Worm (Caenorhabditis elegans) whole organism, young adult: ENCODE measurements around the gene irld-21.

Experiments used
- B0019.2 ChIP-seq: fragments of 200-800 bp; sonication (Bioruptor generic); conservative IDR thresholded peaks from 2 replicates; pipeline ENCODE4 v1.3.6; 2022; ENCODE audit warnings: missing genetic modification reagents, missing genetic modification characterization, missing compliant biosample characterization
- C17E4.6 ChIP-seq: fragments of 200-800 bp; sonication (Bioruptor generic); IDR thresholded peaks from 2 replicates; pipeline ENCODE4 v1.3.6; 2022; ENCODE audit warnings: missing genetic modification reagents, missing genetic modification characterization, missing compliant biosample characterization
- D2030.7 ChIP-seq: fragments of 200-800 bp; sonication (Bioruptor generic); IDR thresholded peaks from 2 replicates; pipeline ENCODE4 v1.3.6; 2022; ENCODE audit warnings: missing genetic modification reagents, missing genetic modification characterization, missing compliant biosample characterization
- F23B12.7 ChIP-seq: sonication (generic microtip); optimal IDR thresholded peaks from 2 replicates; lab custom pipeline; 2017; ENCODE audit warnings: missing genetic modification characterization, mild to moderate bottlenecking, missing compliant biosample characterization, antibody characterized with exemption, moderate library complexity; ENCODE audit not compliant: insufficient read depth
- F49E8.2 ChIP-seq: sonication (generic microtip); optimal IDR thresholded peaks from 3 replicates; lab custom pipeline; 2017; ENCODE audit warnings: missing genetic modification characterization, mild to moderate bottlenecking, missing compliant biosample characterization, antibody characterized with exemption, moderate library complexity; ENCODE audit not compliant: insufficient read depth
- K11D2.4 ChIP-seq: fragments of 200-800 bp; sonication (Bioruptor generic); IDR thresholded peaks from 2 replicates; pipeline ENCODE4 v1.3.6; 2022; ENCODE audit warnings: missing genetic modification reagents, missing genetic modification characterization, missing compliant biosample characterization
- T26A5.8 ChIP-seq: sonication (generic microtip); optimal IDR thresholded peaks from 2 replicates; lab custom pipeline; 2016; ENCODE audit warnings: missing genetic modification characterization, missing compliant biosample characterization
- Y56A3A.18 ChIP-seq: fragments of 200-800 bp; sonication (Bioruptor generic); IDR thresholded peaks from 2 replicates; pipeline ENCODE4 v1.3.6; 2022; ENCODE audit warnings: missing genetic modification reagents, missing genetic modification characterization, missing compliant biosample characterization
- attf-3 ChIP-seq: fragments of 200-800 bp; sonication (Bioruptor generic); conservative IDR thresholded peaks from 2 replicates; pipeline ENCODE4 v1.3.6; 2022; ENCODE audit warnings: missing genetic modification reagents, missing genetic modification characterization, missing compliant biosample characterization
- attf-5 ChIP-seq: fragments of 200-800 bp; sonication (Bioruptor generic); optimal IDR thresholded peaks from 2 replicates; lab custom pipeline; 2018; ENCODE audit warnings: mild to moderate bottlenecking, missing genetic modification characterization, missing compliant biosample characterization
- cebp-1 ChIP-seq, 2 experiments: fragments of 200-800 bp in 1 of 2; sonication (Bioruptor generic) in 1 of 2; sonication (generic microtip) in 1 of 2; IDR thresholded peaks in 1 of 2; optimal IDR thresholded peaks in 1 of 2; 2 replicates each; pipeline versions ENCODE4 v1.3.6 to Lab custom; 2017 to 2022; ENCODE audit warnings: missing compliant biosample characterization in 2 of 2, missing genetic modification characterization in 2 of 2, mild to moderate bottlenecking in 1 of 2, missing genetic modification reagents in 1 of 2, moderate library complexity in 1 of 2
- ceh-100 ChIP-seq: fragments of 200-800 bp; sonication (Bioruptor generic); IDR thresholded peaks from 2 replicates; pipeline ENCODE4 v1.3.6; 2022; ENCODE audit warnings: missing genetic modification reagents, missing genetic modification characterization, missing compliant biosample characterization
- ceh-27 ChIP-seq: fragments of 200-800 bp; sonication (Bioruptor generic); optimal IDR thresholded peaks from 2 replicates; lab custom pipeline; 2018; ENCODE audit warnings: mild to moderate bottlenecking, missing genetic modification characterization, moderate library complexity, missing compliant biosample characterization
- die-1 ChIP-seq: sonication (generic microtip); optimal IDR thresholded peaks from 2 replicates; lab custom pipeline; 2016; ENCODE audit warnings: missing genotype, mild to moderate bottlenecking, missing genetic modification characterization, missing compliant biosample characterization
- dox-1 ChIP-seq: fragments of 200-800 bp; sonication (Bioruptor generic); IDR thresholded peaks from 2 replicates; pipeline ENCODE4 v1.3.6; 2022; ENCODE audit warnings: missing genetic modification reagents, missing genetic modification characterization, missing compliant biosample characterization
- dpff-1 ChIP-seq: sonication (generic microtip); optimal IDR thresholded peaks from 2 replicates; lab custom pipeline; 2017; ENCODE audit warnings: mild to moderate bottlenecking, missing genetic modification characterization, missing compliant biosample characterization
- dpl-1 ChIP-seq: fragments of 150-350 bp; optimal IDR thresholded peaks from 2 replicates; lab custom pipeline; 2014; ENCODE audit warnings: missing biosample characterization, missing genetic modification reagents, missing genetic modification characterization
- efl-1 ChIP-seq: fragments of 150-350 bp; optimal IDR thresholded peaks from 2 replicates; lab custom pipeline; 2014; ENCODE audit warnings: missing biosample characterization, missing genetic modification reagents, missing genetic modification characterization
- ekl-4 ChIP-seq: fragments of 200-800 bp; sonication (Bioruptor generic); IDR thresholded peaks from 2 replicates; pipeline ENCODE4 v1.3.6; 2022; ENCODE audit warnings: missing genetic modification reagents, missing genetic modification characterization, missing compliant biosample characterization
- him-1 ChIP-seq: sonication (generic microtip); optimal IDR thresholded peaks from 2 replicates; lab custom pipeline; 2016; ENCODE audit warnings: missing genotype, missing genetic modification reagents, missing genetic modification characterization, missing compliant biosample characterization
- hmg-1.2 ChIP-seq: fragments of 200-800 bp; sonication (Bioruptor generic); IDR thresholded peaks from 2 replicates; pipeline ENCODE4 v1.3.6; 2022; ENCODE audit warnings: missing genetic modification reagents, missing genetic modification characterization, missing compliant biosample characterization
- hrde-1 ChIP-seq: sonication (generic microtip); optimal IDR thresholded peaks from 2 replicates; lab custom pipeline; 2016; ENCODE audit warnings: missing genetic modification characterization, mild to moderate bottlenecking, missing compliant biosample characterization, moderate library complexity, missing genotype, missing genetic modification reagents, borderline replicate concordance
- lin-35 ChIP-seq, 3 experiments: fragments of 150-350 bp in 2 of 3; sonication (generic microtip) in 1 of 3; optimal IDR thresholded peaks; 2 replicates each; lab custom pipeline; 2014 to 2018; ENCODE audit warnings: missing biosample characterization in 3 of 3, missing genetic modification characterization in 3 of 3, missing genetic modification reagents in 3 of 3
- lin-40 ChIP-seq: sonication (generic microtip); optimal IDR thresholded peaks from 2 replicates; lab custom pipeline; 2016; ENCODE audit warnings: missing genetic modification characterization, mild to moderate bottlenecking, missing compliant biosample characterization, missing genotype, missing genetic modification reagents
- lin-54 ChIP-seq: fragments of 200-800 bp; sonication (Bioruptor generic); optimal IDR thresholded peaks from 2 replicates; lab custom pipeline; 2018; ENCODE audit warnings: mild to moderate bottlenecking, missing genetic modification characterization, missing compliant biosample characterization
- lsl-1 ChIP-seq: fragments of 200-800 bp; sonication (Bioruptor generic); optimal IDR thresholded peaks from 2 replicates; lab custom pipeline; 2018; ENCODE audit warnings: mild to moderate bottlenecking, missing genetic modification characterization, moderate library complexity, missing compliant biosample characterization
- madf-6 ChIP-seq: fragments of 200-800 bp; sonication (Bioruptor generic); IDR thresholded peaks from 2 replicates; pipeline ENCODE4 v1.3.6; 2022; ENCODE audit warnings: missing genetic modification reagents, missing genetic modification characterization, missing compliant biosample characterization
- madf-8 ChIP-seq: fragments of 200-800 bp; sonication (Bioruptor generic); conservative IDR thresholded peaks from 2 replicates; pipeline ENCODE4 v1.3.6; 2022; ENCODE audit warnings: missing genetic modification reagents, missing genetic modification characterization, missing compliant biosample characterization
- mcd-1 ChIP-seq: fragments of 200-800 bp; sonication (Bioruptor generic); IDR thresholded peaks from 2 replicates; pipeline ENCODE4 v1.3.6; 2022; ENCODE audit warnings: missing genetic modification reagents, missing genetic modification characterization, missing compliant biosample characterization
- nhr-80 ChIP-seq: sonication (generic microtip); optimal IDR thresholded peaks from 2 replicates; lab custom pipeline; 2016; ENCODE audit warnings: missing genetic modification characterization, missing compliant biosample characterization
- pha-4 ChIP-seq: fragments of 150-350 bp; sonication (generic microtip); optimal IDR thresholded peaks from 2 replicates; lab custom pipeline; 2014; ENCODE audit warnings: missing biosample characterization, missing genetic modification reagents, missing genetic modification characterization
- rcor-1 ChIP-seq: fragments of 200-800 bp; sonication (Bioruptor generic); IDR thresholded peaks from 2 replicates; pipeline ENCODE4 v1.3.6; 2022; ENCODE audit warnings: missing genetic modification reagents, missing genetic modification characterization, missing compliant biosample characterization
- sea-2 ChIP-seq: fragments of 200-800 bp; sonication (Bioruptor generic); IDR thresholded peaks from 2 replicates; pipeline ENCODE4 v1.3.6; 2022; ENCODE audit warnings: missing genetic modification characterization, missing compliant biosample characterization
- snpc-3.4 ChIP-seq: sonication (generic microtip); optimal IDR thresholded peaks from 2 replicates; lab custom pipeline; 2017; ENCODE audit warnings: missing genetic modification characterization, mild to moderate bottlenecking, missing compliant biosample characterization, antibody characterized with exemption, moderate library complexity, missing genotype, missing genetic modification reagents
- snpc-4 ChIP-seq, 5 experiments: fragments of 150-350 bp in 1 of 5; sonication (generic microtip) in 4 of 5; optimal IDR thresholded peaks; 2 replicates each; lab custom pipeline; 2014 to 2018; ENCODE audit warnings: missing genetic modification characterization in 5 of 5, missing biosample characterization in 3 of 5, antibody characterized with exemption in 2 of 5, mild to moderate bottlenecking in 2 of 5, missing compliant biosample characterization in 2 of 5, missing genotype in 2 of 5, moderate library complexity in 2 of 5, missing genetic modification reagents in 1 of 5
- tbp1 ChIP-seq: fragments of 200-800 bp; sonication (Bioruptor generic); optimal IDR thresholded peaks from 2 replicates; lab custom pipeline; 2018; ENCODE audit warnings: mild to moderate bottlenecking, missing genetic modification characterization, missing compliant biosample characterization
- unc-130 ChIP-seq: sonication (generic microtip); optimal IDR thresholded peaks from 2 replicates; lab custom pipeline; 2016; ENCODE audit warnings: missing genetic modification reagents, missing genetic modification characterization, missing compliant biosample characterization
- xnd-1 ChIP-seq: sonication (generic microtip); optimal IDR thresholded peaks from 2 replicates; lab custom pipeline; 2016; ENCODE audit warnings: missing genotype, missing genetic modification reagents, missing genetic modification characterization, missing compliant biosample characterization
- ztf-26 ChIP-seq: sonication (generic microtip); optimal IDR thresholded peaks from 2 replicates; lab custom pipeline; 2017; ENCODE audit warnings: missing genetic modification characterization, missing compliant biosample characterization

Gene irld-21

ce11 chrIV:10090358-10090757, 31.7 kb downstream of the irld-21 start, which contains the start of gene ttbk-5:
Gene ttbk-5 (plus strand): TSS chrIV:10090658.
- no peak for TF ChIP-seq dox-1 (GFP tag; lab: Robert Waterston, UW)
- no peak for TF ChIP-seq hrde-1 (tag; lab: Kevin White, UChicago)
- no peak for TF ChIP-seq Y56A3A.18
- no peak for TF ChIP-seq cebp-1 (GFP tag; IDR thresholded peaks at IDR 0.05; lab: Robert Waterston, UW)
- TF ChIP-seq cebp-1 (tag; optimal IDR thresholded peaks at IDR 0.05; lab: Kevin White, UChicago) = no peak

ce11 chrIV:10089777-10090176, 32.3 kb downstream of the irld-21 start, which contains the start of gene ttr-39:
Gene ttr-39 (minus strand): TSS chrIV:10089877.
- TF ChIP-seq snpc-4 (GFP tag; optimal IDR thresholded peaks at IDR 0.05; lab: Kevin White, UChicago) (no peak), snpc-4 (tag; optimal IDR thresholded peaks at IDR 0.05; lab: Kevin White, UChicago) (no peak), sea-2 (GFP tag; lab: Robert Waterston, UW) (no peak), attf-5 (GFP tag; lab: Kevin White, UChicago) (no peak), dpff-1 (no peak), xnd-1 (tag; lab: Kevin White, UChicago) (no peak), ztf-26 (tag; lab: Kevin White, UChicago) (no peak), ekl-4 (GFP tag; lab: Robert Waterston, UW) (no peak), K11D2.4 (GFP tag; lab: Robert Waterston, UW) (no peak)

ce11 chrIV:10085401-10086187, 36.5 kb downstream of the irld-21 start, which contains the start of the genes col-2 and ndc-80:
Gene col-2 (minus strand): TSS chrIV:10085451.
Gene ndc-80 (plus strand): TSS chrIV:10086137.
- peak; percentile 23 for TF ChIP-seq tbp1 (GFP tag; lab: Kevin White, UChicago)
- peak; percentile 38 for TF ChIP-seq madf-8 (GFP tag; lab: Robert Waterston, UW)
- TF ChIP-seq hmg-1.2 = peak; percentile 38; the same call in 1 of the 2 replicates
- no peak for TF ChIP-seq snpc-4 (GFP tag; optimal IDR thresholded peaks at IDR 0.05; lab: Kevin White, UChicago)
- peak in 2 of 4 experiments; percentile 26 to 46 for TF ChIP-seq snpc-4 (tag; optimal IDR thresholded peaks at IDR 0.05; lab: Kevin White, UChicago)
- TF ChIP-seq lin-40 = no peak
- TF ChIP-seq unc-130 (GFP tag; lab: Kevin White, UChicago) = peak; percentile 17
- TF ChIP-seq mcd-1 (GFP tag; lab: Robert Waterston, UW) = peak; percentile 91
- peak; percentile 78 for TF ChIP-seq lin-54 (GFP tag; lab: Kevin White, UChicago)
- TF ChIP-seq dpl-1 (GFP tag; lab: Kevin White, UChicago) = peak; percentile 68
- peak; percentile 32 for TF ChIP-seq nhr-80 (tag; lab: Kevin White, UChicago)
- peak; percentile 44 for TF ChIP-seq lsl-1
- no peak for TF ChIP-seq die-1 (tag; lab: Kevin White, UChicago)
- peak; percentile 56 for TF ChIP-seq dox-1 (GFP tag; lab: Robert Waterston, UW)
- TF ChIP-seq F23B12.7 (tag; lab: Kevin White, UChicago) = peak; percentile 91
- peak; percentile 62; the same call in 1 of the 2 replicates for TF ChIP-seq attf-3 (GFP tag; lab: Robert Waterston, UW)
- TF ChIP-seq madf-6 = peak; percentile 40; the same call in 1 of the 2 replicates
- TF ChIP-seq pha-4 (tag; lab: Kevin White, UChicago) = peak; percentile 12
- no peak for TF ChIP-seq B0019.2 (GFP tag; lab: Robert Waterston, UW)
- TF ChIP-seq attf-5 (GFP tag; lab: Kevin White, UChicago) = peak; percentile 74
- no peak for TF ChIP-seq sea-2 (GFP tag; lab: Robert Waterston, UW)
- TF ChIP-seq T26A5.8 (tag; lab: Kevin White, UChicago) = no peak
- no peak for TF ChIP-seq C17E4.6
- peak; percentile 4 for TF ChIP-seq him-1
- peak in 1 of 3 experiments; percentile 7 for TF ChIP-seq lin-35 (GFP tag; optimal IDR thresholded peaks at IDR 0.05; lab: Kevin White, UChicago)
- peak; percentile 44 for TF ChIP-seq ceh-27
- TF ChIP-seq efl-1 (GFP tag; lab: Kevin White, UChicago) = peak; percentile 84
- peak; percentile 37 for TF ChIP-seq F49E8.2 (tag; lab: Kevin White, UChicago)
- peak; percentile 55 for TF ChIP-seq snpc-3.4
- 0 out of 2 replicates have a peak, but pooled peaks have one; percentile 13 for TF ChIP-seq rcor-1 (GFP tag; lab: Robert Waterston, UW)
- peak; percentile 95 for TF ChIP-seq ceh-100
- TF ChIP-seq D2030.7 (GFP tag; lab: Robert Waterston, UW) = peak; percentile 48; the same call in 1 of the 2 replicates
